Worm (Caenorhabditis elegans) whole organism, young adult: ENCODE data around the gene ZK1290.11.

ENCODE experiments used
- B0035.1 ChIP-seq: sonication (generic microtip); optimal IDR thresholded peaks from 2 replicates; lab custom pipeline; 2016; ENCODE audit warnings: missing genetic modification characterization, mild to moderate bottlenecking, missing compliant biosample characterization, missing genotype, missing genetic modification reagents
- C17E4.6 ChIP-seq: fragments of 200-800 bp; sonication (Bioruptor generic); IDR thresholded peaks from 2 replicates; pipeline ENCODE4 v1.3.6; 2022; ENCODE audit warnings: missing genetic modification reagents, missing genetic modification characterization, missing compliant biosample characterization
- F22D6.2 ChIP-seq: sonication (generic microtip); optimal IDR thresholded peaks from 2 replicates; lab custom pipeline; 2016; ENCODE audit warnings: mild to moderate bottlenecking, missing genetic modification characterization, missing compliant biosample characterization
- F33H1.4 ChIP-seq: fragments of 200-800 bp; sonication (Bioruptor generic); IDR thresholded peaks from 2 replicates; pipeline ENCODE4 v1.3.6; 2022; ENCODE audit warnings: missing genetic modification reagents, missing genetic modification characterization, missing compliant biosample characterization
- F49E8.2 ChIP-seq: sonication (generic microtip); optimal IDR thresholded peaks from 3 replicates; lab custom pipeline; 2017; ENCODE audit warnings: missing genetic modification characterization, mild to moderate bottlenecking, missing compliant biosample characterization, antibody characterized with exemption, moderate library complexity; ENCODE audit not compliant: insufficient read depth
- F52B5.7 ChIP-seq: sonication (generic microtip); optimal IDR thresholded peaks from 2 replicates; lab custom pipeline; 2016; ENCODE audit warnings: mild to moderate bottlenecking, missing genetic modification characterization, missing compliant biosample characterization
- F55B11.4 ChIP-seq: sonication (generic microtip); optimal IDR thresholded peaks from 2 replicates; lab custom pipeline; 2016; ENCODE audit warnings: missing compliant biosample characterization, missing genetic modification characterization, borderline replicate concordance; ENCODE audit not compliant: insufficient read depth
- F57C9.4 ChIP-seq: sonication (generic microtip); optimal IDR thresholded peaks from 2 replicates; lab custom pipeline; 2017; ENCODE audit warnings: mild to moderate bottlenecking, missing genetic modification characterization, missing compliant biosample characterization
- T26A5.8 ChIP-seq: sonication (generic microtip); optimal IDR thresholded peaks from 2 replicates; lab custom pipeline; 2016; ENCODE audit warnings: missing genetic modification characterization, missing compliant biosample characterization
- Y56A3A.18 ChIP-seq: fragments of 200-800 bp; sonication (Bioruptor generic); IDR thresholded peaks from 2 replicates; pipeline ENCODE4 v1.3.6; 2022; ENCODE audit warnings: missing genetic modification reagents, missing genetic modification characterization, missing compliant biosample characterization
- Y67H2A.10 ChIP-seq: fragments of 200-800 bp; sonication (Bioruptor generic); conservative IDR thresholded peaks from 2 replicates; pipeline ENCODE4 v1.3.6; 2022; ENCODE audit warnings: missing genetic modification reagents, missing genetic modification characterization, missing compliant biosample characterization
- Y95B8A.8 ChIP-seq: fragments of 200-800 bp; sonication (Bioruptor generic); IDR thresholded peaks from 2 replicates; pipeline ENCODE4 v1.3.6; 2022; ENCODE audit warnings: missing genetic modification reagents, missing genetic modification characterization, missing compliant biosample characterization
- ama-1 ChIP-seq, 3 experiments: fragments of 150-350 bp in 1 of 3; sonication (generic microtip) in 2 of 3; optimal IDR thresholded peaks; 2 replicates each; lab custom pipeline; 2014 to 2018; ENCODE audit warnings: missing biosample characterization in 2 of 3, missing genetic modification characterization in 2 of 3, missing genetic modification reagents in 2 of 3
- aptf-2 ChIP-seq: fragments of 200-800 bp; sonication (Bioruptor generic); conservative IDR thresholded peaks from 2 replicates; pipeline ENCODE4 v1.3.6; 2022; ENCODE audit warnings: missing genetic modification reagents, missing genetic modification characterization, missing compliant biosample characterization
- aptf-3 ChIP-seq: fragments of 200-800 bp; sonication (Bioruptor generic); IDR thresholded peaks from 2 replicates; pipeline ENCODE4 v1.3.6; 2022; ENCODE audit warnings: missing genetic modification characterization, missing compliant biosample characterization
- atf-7 ChIP-seq: sonication (generic microtip); optimal IDR thresholded peaks from 2 replicates; lab custom pipeline; 2017; ENCODE audit warnings: mild to moderate bottlenecking, missing genetic modification characterization, missing compliant biosample characterization
- athp-1 ChIP-seq: sonication (generic microtip); optimal IDR thresholded peaks from 2 replicates; lab custom pipeline; 2017; ENCODE audit warnings: mild to moderate bottlenecking, missing genetic modification characterization, missing compliant biosample characterization
- attf-3 ChIP-seq: fragments of 200-800 bp; sonication (Bioruptor generic); conservative IDR thresholded peaks from 2 replicates; pipeline ENCODE4 v1.3.6; 2022; ENCODE audit warnings: missing genetic modification reagents, missing genetic modification characterization, missing compliant biosample characterization
- attf-5 ChIP-seq: fragments of 200-800 bp; sonication (Bioruptor generic); optimal IDR thresholded peaks from 2 replicates; lab custom pipeline; 2018; ENCODE audit warnings: mild to moderate bottlenecking, missing genetic modification characterization, missing compliant biosample characterization
- ceh-100 ChIP-seq: fragments of 200-800 bp; sonication (Bioruptor generic); IDR thresholded peaks from 2 replicates; pipeline ENCODE4 v1.3.6; 2022; ENCODE audit warnings: missing genetic modification reagents, missing genetic modification characterization, missing compliant biosample characterization
- ceh-58 ChIP-seq: fragments of 200-800 bp; sonication (Bioruptor generic); IDR thresholded peaks from 2 replicates; pipeline ENCODE4 v1.3.6; 2022; ENCODE audit warnings: missing genetic modification characterization, missing compliant biosample characterization
- chd-7 ChIP-seq: sonication (generic microtip); optimal IDR thresholded peaks from 2 replicates; lab custom pipeline; 2016; ENCODE audit warnings: mild to moderate bottlenecking, missing genetic modification characterization, moderate library complexity, missing compliant biosample characterization
- dox-1 ChIP-seq: fragments of 200-800 bp; sonication (Bioruptor generic); IDR thresholded peaks from 2 replicates; pipeline ENCODE4 v1.3.6; 2022; ENCODE audit warnings: missing genetic modification reagents, missing genetic modification characterization, missing compliant biosample characterization
- dpff-1 ChIP-seq: sonication (generic microtip); optimal IDR thresholded peaks from 2 replicates; lab custom pipeline; 2017; ENCODE audit warnings: mild to moderate bottlenecking, missing genetic modification characterization, missing compliant biosample characterization
- efl-1 ChIP-seq: fragments of 150-350 bp; optimal IDR thresholded peaks from 2 replicates; lab custom pipeline; 2014; ENCODE audit warnings: missing biosample characterization, missing genetic modification reagents, missing genetic modification characterization
- egl-44 ChIP-seq: fragments of 200-800 bp; sonication (Bioruptor generic); IDR thresholded peaks from 2 replicates; pipeline ENCODE4 v1.3.6; 2022; ENCODE audit warnings: missing genetic modification reagents, missing genetic modification characterization, missing compliant biosample characterization
- egrh-3 ChIP-seq: fragments of 200-800 bp; sonication (Bioruptor generic); IDR thresholded peaks from 2 replicates; pipeline ENCODE4 v1.3.6; 2022; ENCODE audit warnings: missing genetic modification reagents, missing genetic modification characterization, missing compliant biosample characterization
- gei-17 ChIP-seq: fragments of 200-800 bp; sonication (Bioruptor generic); optimal IDR thresholded peaks from 2 replicates; lab custom pipeline; 2018; ENCODE audit warnings: mild to moderate bottlenecking, missing genetic modification characterization, missing compliant biosample characterization
- hlh-26 ChIP-seq: fragments of 200-800 bp; sonication (Bioruptor generic); conservative IDR thresholded peaks from 2 replicates; pipeline ENCODE4 v1.3.6; 2022; ENCODE audit warnings: missing genetic modification reagents, missing genetic modification characterization, missing compliant biosample characterization
- lag-1 ChIP-seq: fragments of 200-800 bp; sonication (Bioruptor generic); IDR thresholded peaks from 2 replicates; pipeline ENCODE4 v1.3.6; 2022; ENCODE audit warnings: missing genetic modification reagents, missing genetic modification characterization, missing compliant biosample characterization
- let-526 ChIP-seq: fragments of 200-800 bp; sonication (Bioruptor generic); IDR thresholded peaks from 2 replicates; pipeline ENCODE4 v1.3.6; 2022; ENCODE audit warnings: missing genetic modification reagents, missing genetic modification characterization, missing compliant biosample characterization
- let-607 ChIP-seq, 2 experiments: fragments of 200-800 bp in 1 of 2; sonication (Bioruptor generic) in 1 of 2; sonication (generic microtip) in 1 of 2; optimal IDR thresholded peaks; 2 replicates each; lab custom pipeline; 2016 to 2018; ENCODE audit warnings: mild to moderate bottlenecking in 2 of 2, missing compliant biosample characterization in 2 of 2, missing genetic modification characterization in 2 of 2, moderate library complexity in 2 of 2, missing genotype in 1 of 2
- lin-54 ChIP-seq: fragments of 200-800 bp; sonication (Bioruptor generic); optimal IDR thresholded peaks from 2 replicates; lab custom pipeline; 2018; ENCODE audit warnings: mild to moderate bottlenecking, missing genetic modification characterization, missing compliant biosample characterization
- lir-1 ChIP-seq: fragments of 200-800 bp; sonication (Bioruptor generic); conservative IDR thresholded peaks from 2 replicates; pipeline ENCODE4 v1.3.6; 2022; ENCODE audit warnings: missing genetic modification reagents, missing genetic modification characterization, missing compliant biosample characterization
- lsl-1 ChIP-seq: fragments of 200-800 bp; sonication (Bioruptor generic); optimal IDR thresholded peaks from 2 replicates; lab custom pipeline; 2018; ENCODE audit warnings: mild to moderate bottlenecking, missing genetic modification characterization, moderate library complexity, missing compliant biosample characterization
- madf-8 ChIP-seq: fragments of 200-800 bp; sonication (Bioruptor generic); conservative IDR thresholded peaks from 2 replicates; pipeline ENCODE4 v1.3.6; 2022; ENCODE audit warnings: missing genetic modification reagents, missing genetic modification characterization, missing compliant biosample characterization
- nhr-179 ChIP-seq: sonication (generic microtip); optimal IDR thresholded peaks from 2 replicates; lab custom pipeline; 2016; ENCODE audit warnings: mild to moderate bottlenecking, missing genetic modification characterization, missing compliant biosample characterization
- rpc-1 ChIP-seq, 2 experiments: fragments of 150-350 bp in 1 of 2; sonication (generic microtip) in 1 of 2; optimal IDR thresholded peaks; 2 replicates each; lab custom pipeline; 2014 to 2018; ENCODE audit warnings: missing biosample characterization in 1 of 2, missing genetic modification characterization in 1 of 2, missing genetic modification reagents in 1 of 2, missing genotype in 1 of 2
- sdz-38 ChIP-seq: sonication (generic microtip); optimal IDR thresholded peaks from 2 replicates; lab custom pipeline; 2016; ENCODE audit warnings: missing genotype, missing genetic modification characterization, missing compliant biosample characterization
- snpc-3.4 ChIP-seq: sonication (generic microtip); optimal IDR thresholded peaks from 2 replicates; lab custom pipeline; 2017; ENCODE audit warnings: missing genetic modification characterization, mild to moderate bottlenecking, missing compliant biosample characterization, antibody characterized with exemption, moderate library complexity, missing genotype, missing genetic modification reagents
- somi-1 ChIP-seq: fragments of 200-800 bp; sonication (Bioruptor generic); optimal IDR thresholded peaks from 2 replicates; lab custom pipeline; 2018; ENCODE audit warnings: mild to moderate bottlenecking, missing genetic modification characterization, missing compliant biosample characterization
- unc-130 ChIP-seq: sonication (generic microtip); optimal IDR thresholded peaks from 2 replicates; lab custom pipeline; 2016; ENCODE audit warnings: missing genetic modification reagents, missing genetic modification characterization, missing compliant biosample characterization
- zfh-2 ChIP-seq: fragments of 200-800 bp; sonication (Bioruptor generic); conservative IDR thresholded peaks from 2 replicates; pipeline ENCODE4 v1.3.6; 2022; ENCODE audit warnings: missing genetic modification reagents, missing genetic modification characterization, missing compliant biosample characterization
- zim-3 ChIP-seq: sonication (generic microtip); optimal IDR thresholded peaks from 2 replicates; lab custom pipeline; 2017; ENCODE audit warnings: mild to moderate bottlenecking, missing genetic modification characterization, moderate library complexity, missing compliant biosample characterization
- ztf-18 ChIP-seq: sonication (generic microtip); optimal IDR thresholded peaks from 2 replicates; lab custom pipeline; 2016; ENCODE audit warnings: missing genotype, mild to moderate bottlenecking, missing genetic modification characterization, missing compliant biosample characterization
- ztf-25 ChIP-seq: fragments of 200-800 bp; sonication (Bioruptor generic); IDR thresholded peaks from 2 replicates; pipeline ENCODE4 v1.3.6; 2022; ENCODE audit warnings: missing genetic modification reagents, missing genetic modification characterization, missing compliant biosample characterization
- ztf-3 ChIP-seq: fragments of 200-800 bp; sonication (Bioruptor generic); optimal IDR thresholded peaks from 2 replicates; lab custom pipeline; 2018; ENCODE audit warnings: mild to moderate bottlenecking, missing genetic modification characterization, missing compliant biosample characterization
- ztf-6 ChIP-seq: fragments of 200-800 bp; sonication (Bioruptor generic); IDR thresholded peaks from 2 replicates; pipeline ENCODE4 v1.3.6; 2022; ENCODE audit warnings: missing genetic modification reagents, missing genetic modification characterization, missing compliant biosample characterization

Gene ZK1290.11

ce11 chrII:7529078-7529683 is 32.2 kb downstream of the ZK1290.11 start, which contains the start of gene ZK1290.5:
TSS of gene ZK1290.5 (plus strand) at chrII:7529643.
- TF ChIP-seq F22D6.2 (tag; lab: Kevin White, UChicago) (peak; percentile 82), F52B5.7 (tag; lab: Kevin White, UChicago) (no peak), aptf-3 (no peak), egl-44 (GFP tag; lab: Robert Waterston, UW) (peak; percentile 45; the same call in 1 of the 2 replicates), attf-3 (GFP tag; lab: Robert Waterston, UW) (no peak), let-607 (tag; optimal IDR thresholded peaks at IDR 0.05; lab: Kevin White, UChicago) (peak; percentile 25 to 87), efl-1 (GFP tag; lab: Kevin White, UChicago) (no peak), Y67H2A.10 (no peak), C17E4.6 (GFP tag; lab: Robert Waterston, UW) (no peak), athp-1 (peak; percentile 44), let-526 (GFP tag; lab: Robert Waterston, UW) (peak; percentile 83; the same call in 1 of the 2 replicates), attf-5 (GFP tag; lab: Kevin White, UChicago) (peak; percentile 74), atf-7 (tag; lab: Kevin White, UChicago) (peak; percentile 84), rpc-1 (optimal IDR thresholded peaks at IDR 0.05; lab: Kevin White, UChicago) (no peak), rpc-1 (tag; optimal IDR thresholded peaks at IDR 0.05; lab: Kevin White, UChicago) (no peak), egrh-3 (GFP tag; lab: Robert Waterston, UW) (no peak), ceh-58 (GFP tag; lab: Robert Waterston, UW) (no peak), zfh-2 (GFP tag; lab: Robert Waterston, UW) (no peak), gei-17 (GFP tag; lab: Kevin White, UChicago) (peak; percentile 53), ztf-3 (peak; percentile 63), snpc-3.4 (tag; lab: Kevin White, UChicago) (no peak), somi-1 (GFP tag; lab: Kevin White, UChicago) (peak; percentile 95), unc-130 (GFP tag; lab: Kevin White, UChicago) (no peak), B0035.1 (tag; lab: Kevin White, UChicago) (peak; percentile 31), ceh-100 (GFP tag; lab: Robert Waterston, UW) (no peak), lir-1 (no peak), chd-7 (peak; percentile 87), F33H1.4 (GFP tag; lab: Robert Waterston, UW) (no peak), aptf-2 (GFP tag; lab: Robert Waterston, UW) (no peak), ztf-6 (no peak), Y56A3A.18 (no peak), F49E8.2 (tag; lab: Kevin White, UChicago) (no peak), hlh-26 (GFP tag; lab: Robert Waterston, UW) (no peak), madf-8 (GFP tag; lab: Robert Waterston, UW) (no peak), lag-1 (GFP tag; lab: Robert Waterston, UW) (no peak), ama-1 (optimal IDR thresholded peaks at IDR 0.05; lab: Kevin White, UChicago) (no peak), ama-1 (GFP tag; optimal IDR thresholded peaks at IDR 0.05; lab: Kevin White, UChicago) (no peak), zim-3 (no peak), ztf-25 (GFP tag; lab: Robert Waterston, UW) (no peak), nhr-179 (tag; lab: Kevin White, UChicago) (no peak), dpff-1 (tag; lab: Kevin White, UChicago) (no peak), F55B11.4 (tag; lab: Kevin White, UChicago) (no peak), Y95B8A.8 (GFP tag; lab: Robert Waterston, UW) (no peak), dox-1 (GFP tag; lab: Robert Waterston, UW) (peak; percentile 72), lsl-1 (GFP tag; lab: Kevin White, UChicago) (no peak), F57C9.4 (no peak), T26A5.8 (no peak), ztf-18 (peak; percentile 19), lin-54 (GFP tag; lab: Kevin White, UChicago) (peak; percentile 60), sdz-38 (no peak)
